Fruit fly (Drosophila melanogaster): ENCODE results near the gene Fim.

Gene Fim

DNA sequence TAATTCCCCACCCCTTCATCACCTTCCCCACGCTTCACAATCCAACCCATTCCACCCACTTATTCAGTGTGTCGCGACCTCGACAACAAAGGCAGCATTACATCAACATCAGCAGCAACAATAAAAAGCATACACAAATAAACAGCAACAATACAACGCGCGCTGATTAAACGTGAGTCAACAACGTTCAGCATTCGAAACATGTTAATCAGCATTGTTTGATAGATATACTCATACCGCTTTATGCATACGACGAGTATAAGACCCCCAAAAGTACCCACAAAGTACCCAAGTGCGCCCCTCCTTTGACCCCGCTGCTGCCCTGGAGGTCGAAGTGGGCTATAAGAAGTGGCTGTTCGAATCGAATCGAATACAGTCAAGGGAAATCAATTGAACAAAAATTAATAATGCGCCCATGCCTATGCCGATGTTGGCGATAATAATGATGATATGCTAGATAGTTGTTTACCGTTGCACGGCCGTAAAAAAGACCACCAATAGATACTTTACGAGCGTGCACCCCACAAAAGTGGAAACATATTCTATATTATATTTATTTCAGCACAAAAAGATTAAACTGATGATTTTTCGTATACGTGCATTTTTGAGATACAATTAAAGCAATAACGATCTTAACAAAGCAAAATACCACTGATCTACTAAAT is 7.4 kb downstream of the Fim start:
- TF ChIP-seq EcR (GFP tag; optimal IDR thresholded peaks at IDR 0.05) (no peak), Dll (optimal IDR thresholded peaks at IDR 0.05) (no peak), pan (optimal IDR thresholded peaks at IDR 0.05) (no peak), CG8478 (optimal IDR thresholded peaks at IDR 0.05) (no peak), psq (optimal IDR thresholded peaks at IDR 0.05) (no peak), usp (GFP tag; optimal IDR thresholded peaks at IDR 0.05) (no peak)

DNA sequence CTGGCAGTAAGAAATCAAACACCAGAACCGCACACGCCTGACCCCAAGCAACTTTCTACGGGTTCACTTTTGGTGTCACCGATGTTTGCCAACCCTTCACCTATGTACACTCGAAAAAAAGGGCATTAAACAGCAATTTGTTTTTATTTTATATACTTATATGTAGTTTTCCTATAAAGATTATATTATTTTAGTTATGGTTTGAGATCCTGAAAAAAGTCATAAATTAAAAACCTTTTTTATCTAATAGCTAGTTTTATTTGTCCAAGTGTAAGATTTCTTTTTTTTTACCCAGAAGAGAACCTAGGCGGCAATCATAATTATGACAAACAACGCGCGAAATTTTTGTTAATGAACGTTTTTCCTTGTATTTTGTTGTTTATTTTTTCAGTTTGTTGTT is 8.3 kb downstream of the Fim start:
- TF ChIP-seq pan (optimal IDR thresholded peaks at IDR 0.05), result no peak
- no peak for TF ChIP-seq Dll (optimal IDR thresholded peaks at IDR 0.05)
- no peak for TF ChIP-seq usp (GFP tag; optimal IDR thresholded peaks at IDR 0.05)
- no peak for TF ChIP-seq psq (optimal IDR thresholded peaks at IDR 0.05)
- no peak for TF ChIP-seq EcR (GFP tag; optimal IDR thresholded peaks at IDR 0.05)
- TF ChIP-seq CG8478 (optimal IDR thresholded peaks at IDR 0.05), result no peak

DNA sequence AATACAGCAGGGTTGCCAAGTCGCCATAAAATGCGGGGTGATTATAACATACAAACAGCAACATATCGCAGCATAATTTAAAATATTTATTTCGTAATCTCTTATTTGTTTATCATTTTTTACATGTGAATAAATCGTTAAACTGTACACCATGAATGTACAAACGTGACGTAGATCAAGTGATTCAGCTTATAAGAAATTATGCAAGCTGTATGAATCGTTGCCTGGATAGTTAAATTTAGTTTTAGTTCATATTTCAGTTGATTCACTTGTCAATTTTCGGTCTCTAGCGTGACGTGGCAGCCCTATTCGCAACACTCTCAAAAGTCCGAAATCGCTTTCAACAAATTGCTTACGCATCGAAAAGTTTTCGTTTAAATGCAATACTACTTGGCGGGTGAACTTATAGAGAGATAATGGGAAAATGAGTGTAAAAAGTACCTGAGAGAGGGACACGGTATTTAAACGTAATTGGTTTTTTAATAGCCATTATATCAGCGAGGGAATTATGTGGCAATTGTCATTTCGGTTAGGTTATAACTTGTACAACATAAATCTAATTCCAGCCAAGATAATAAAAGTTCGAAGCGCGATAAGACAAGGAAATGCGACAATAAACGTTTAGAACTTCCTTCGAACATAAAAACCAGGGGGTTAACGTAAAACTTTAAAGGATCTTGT is 9.5 kb downstream of the Fim start:
- TF ChIP-seq Dll (optimal IDR thresholded peaks at IDR 0.05) (no peak), pan (optimal IDR thresholded peaks at IDR 0.05) (no peak)

DNA sequence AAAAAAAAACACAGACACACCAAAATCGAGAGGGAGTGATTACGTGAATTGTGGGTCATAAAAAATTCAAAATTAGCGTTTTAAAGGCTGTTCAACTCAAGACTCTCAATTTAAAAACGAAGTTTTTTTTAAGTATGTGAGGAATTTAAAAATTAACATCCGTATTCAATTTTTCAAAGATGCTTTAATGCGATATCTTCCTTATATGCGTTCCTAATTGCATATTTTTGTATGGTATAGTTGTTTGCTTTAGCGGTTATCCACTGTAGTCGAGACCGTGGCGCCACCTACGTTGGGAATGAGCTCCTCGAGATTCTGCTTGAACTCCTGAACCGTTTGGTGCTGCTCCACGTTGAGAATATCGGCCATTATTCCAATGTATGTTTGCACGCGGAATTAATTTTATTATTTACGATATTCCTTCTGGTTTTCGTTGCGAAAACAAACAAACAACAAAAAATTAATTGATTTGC is 10.7 kb downstream of the Fim start:
- TF ChIP-seq CG8478 (optimal IDR thresholded peaks at IDR 0.05), result no peak
- TF ChIP-seq Dll (optimal IDR thresholded peaks at IDR 0.05), result no peak
- no peak for TF ChIP-seq EcR (GFP tag; optimal IDR thresholded peaks at IDR 0.05)
- no peak for TF ChIP-seq pan (optimal IDR thresholded peaks at IDR 0.05)
- TF ChIP-seq usp (GFP tag; optimal IDR thresholded peaks at IDR 0.05), result no peak
- TF ChIP-seq psq (optimal IDR thresholded peaks at IDR 0.05), result no peak

DNA sequence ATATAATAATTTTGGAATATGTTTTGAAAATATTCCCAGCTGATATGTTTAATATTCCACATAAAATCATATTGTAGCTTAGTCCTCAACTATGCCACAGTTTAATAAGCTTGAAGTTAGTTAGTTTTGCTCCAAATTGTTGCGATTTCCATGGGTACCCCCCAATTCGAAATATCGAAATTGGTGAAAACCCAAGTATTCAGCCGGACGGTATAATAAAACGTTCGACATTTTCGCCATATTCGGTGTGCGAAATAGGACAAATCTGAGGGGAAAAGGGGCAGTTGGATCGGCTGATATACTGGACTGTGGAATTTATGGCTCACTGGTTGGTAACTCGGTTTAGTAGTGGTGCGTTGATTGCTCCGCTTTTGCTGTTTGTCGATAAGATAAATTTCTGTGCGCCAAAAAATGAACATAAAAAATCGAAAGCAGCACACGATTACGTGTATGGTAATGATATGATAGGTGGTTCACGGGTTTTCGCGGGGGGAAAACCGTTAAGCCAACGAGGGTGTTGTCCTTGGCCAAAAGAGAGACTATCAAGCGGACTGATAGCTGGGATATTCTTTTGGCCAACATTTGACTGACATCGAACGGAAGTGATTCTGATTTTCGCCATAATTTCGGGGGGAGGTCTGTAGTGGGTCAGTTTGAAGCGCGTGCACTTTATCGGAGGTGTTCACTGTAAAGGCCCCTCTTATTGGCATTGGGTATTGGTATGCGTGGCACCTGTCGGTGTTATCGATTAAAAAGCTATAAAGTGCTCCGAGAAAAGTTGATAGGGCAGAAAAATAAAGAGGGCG is 11.4 kb downstream of the Fim start:
- no peak for TF ChIP-seq pan (optimal IDR thresholded peaks at IDR 0.05)
- no peak for TF ChIP-seq CG8478 (optimal IDR thresholded peaks at IDR 0.05)
- no peak for TF ChIP-seq Dll (optimal IDR thresholded peaks at IDR 0.05)
- TF ChIP-seq usp (GFP tag; optimal IDR thresholded peaks at IDR 0.05), result no peak
- TF ChIP-seq psq (optimal IDR thresholded peaks at IDR 0.05), result no peak
- TF ChIP-seq EcR (GFP tag; optimal IDR thresholded peaks at IDR 0.05), result no peak

DNA sequence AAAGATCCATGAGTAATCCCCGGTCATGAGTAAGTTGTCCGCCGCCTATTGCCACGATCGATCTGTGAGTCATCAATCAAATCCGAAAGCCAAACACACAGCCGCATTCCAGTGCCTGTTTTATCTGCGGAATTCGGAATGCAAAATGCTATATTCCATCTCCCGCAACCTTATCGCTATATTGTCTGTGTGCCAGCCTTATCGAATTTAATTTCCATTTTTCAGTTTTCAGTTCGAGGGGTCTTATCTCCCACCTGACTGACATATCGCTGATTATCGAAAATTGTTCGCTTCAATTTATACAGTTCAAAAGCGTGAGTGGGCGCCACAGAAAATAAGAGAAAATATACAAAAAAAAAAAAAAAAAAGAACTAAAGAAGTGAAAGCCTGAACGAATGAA is 12.5 kb downstream of the Fim start:
- TF ChIP-seq usp (GFP tag; optimal IDR thresholded peaks at IDR 0.05), result no peak
- no peak for TF ChIP-seq EcR (GFP tag; optimal IDR thresholded peaks at IDR 0.05)
- TF ChIP-seq psq (optimal IDR thresholded peaks at IDR 0.05), result no peak
- no peak for TF ChIP-seq CG8478 (optimal IDR thresholded peaks at IDR 0.05)
- no peak for TF ChIP-seq pan (optimal IDR thresholded peaks at IDR 0.05)

DNA sequence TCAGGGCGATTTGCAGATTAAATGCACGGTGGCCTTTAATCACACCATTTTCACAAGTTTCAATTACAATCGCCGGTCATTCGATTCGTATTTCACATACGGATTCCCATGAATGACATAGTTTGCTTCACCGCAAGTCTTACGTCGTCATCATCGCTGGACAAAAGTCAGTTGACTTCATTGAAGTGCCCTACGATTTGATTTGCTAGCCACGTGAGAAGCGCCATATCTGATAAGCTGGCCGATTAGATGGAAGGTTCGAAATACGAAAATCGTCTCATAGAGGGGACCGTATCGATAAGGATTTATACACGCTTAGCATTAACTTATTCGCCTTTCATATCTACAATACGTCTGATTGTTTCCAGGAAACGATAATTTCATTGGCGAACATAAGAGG is 16.7 kb downstream of the Fim start:
- TF ChIP-seq CG8478 (optimal IDR thresholded peaks at IDR 0.05), result no peak
- TF ChIP-seq usp (GFP tag; optimal IDR thresholded peaks at IDR 0.05), result no peak
- no peak for TF ChIP-seq Dll (optimal IDR thresholded peaks at IDR 0.05)
- TF ChIP-seq pan (optimal IDR thresholded peaks at IDR 0.05), result no peak

DNA sequence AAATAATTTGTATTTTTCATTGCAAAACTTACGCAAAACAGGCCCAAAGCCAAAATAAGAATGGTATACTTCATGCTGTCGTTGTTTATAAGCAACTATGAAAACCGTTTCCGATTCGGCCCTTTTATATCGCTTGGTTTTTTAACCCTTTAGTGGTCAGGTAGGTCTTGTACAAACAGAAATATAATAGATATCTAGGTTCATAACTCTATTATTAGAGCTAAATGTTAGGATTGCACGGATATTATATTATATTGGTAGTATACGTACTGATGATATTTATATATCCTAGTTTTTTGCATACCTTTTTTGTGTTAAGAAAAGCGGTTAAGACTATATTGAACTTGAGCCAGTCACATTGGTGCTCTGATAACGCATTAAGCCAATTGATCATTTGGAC is 17.3 kb downstream of the Fim start, which contains the start of gene CG8661:
Gene CG8661, minus strand, starts transcription at position 101 of the 400 bp plus-strand sequence.
- TF ChIP-seq pan (optimal IDR thresholded peaks at IDR 0.05) (no peak), EcR (GFP tag; optimal IDR thresholded peaks at IDR 0.05) (no peak)

DNA sequence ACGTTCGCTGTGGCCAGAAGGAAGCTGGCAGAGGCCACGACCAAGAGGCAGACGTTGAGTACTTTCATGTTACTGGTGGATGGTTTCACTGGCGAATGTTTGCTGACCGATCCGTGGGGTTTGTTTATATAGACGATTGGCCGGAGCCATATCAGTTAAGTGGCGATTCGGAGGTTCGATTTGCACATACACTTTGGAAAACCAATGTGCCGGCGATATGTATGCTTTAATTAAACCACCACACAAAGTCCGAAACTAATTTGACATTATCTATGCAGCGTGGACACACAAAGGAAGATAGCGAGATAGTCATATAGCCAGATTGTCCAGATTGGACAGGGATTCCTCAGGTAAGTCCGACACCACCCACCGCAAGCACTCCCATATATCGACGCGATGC is 19.1 kb downstream of the Fim start, which contains the start of gene CG8664:
Gene CG8664, minus strand, starts transcription at position 101 of the 400 bp plus-strand sequence.
- TF ChIP-seq usp (GFP tag; optimal IDR thresholded peaks at IDR 0.05), result no peak

DNA sequence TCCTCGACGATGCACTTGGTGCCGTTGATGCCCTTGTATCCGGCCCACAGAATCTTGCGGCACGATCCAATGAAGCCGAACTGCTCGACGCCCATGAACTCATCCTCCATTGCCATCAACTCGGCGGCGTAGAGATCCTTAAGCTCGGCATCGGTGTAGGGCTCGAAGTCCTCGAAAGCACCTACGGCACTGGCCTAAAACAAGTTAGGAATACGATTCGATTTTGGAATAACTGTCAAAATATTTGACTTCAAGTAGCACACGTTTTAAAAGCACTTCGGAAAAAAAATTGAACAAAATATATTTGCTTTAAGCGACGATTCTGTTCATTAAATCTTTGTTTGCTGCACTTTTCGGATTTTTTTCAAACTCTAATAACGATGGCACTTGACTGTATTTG is 19.5 kb downstream of the Fim start, which contains the start of gene CG5445:
Gene CG5445, plus strand, starts transcription at position 301 of the 400 bp plus-strand sequence.
- TF ChIP-seq usp (GFP tag; optimal IDR thresholded peaks at IDR 0.05) (no peak), psq (optimal IDR thresholded peaks at IDR 0.05) (no peak), CG8478 (optimal IDR thresholded peaks at IDR 0.05) (no peak), pan (optimal IDR thresholded peaks at IDR 0.05) (no peak), EcR (GFP tag; optimal IDR thresholded peaks at IDR 0.05) (no peak), Dll (optimal IDR thresholded peaks at IDR 0.05) (no peak)

DNA sequence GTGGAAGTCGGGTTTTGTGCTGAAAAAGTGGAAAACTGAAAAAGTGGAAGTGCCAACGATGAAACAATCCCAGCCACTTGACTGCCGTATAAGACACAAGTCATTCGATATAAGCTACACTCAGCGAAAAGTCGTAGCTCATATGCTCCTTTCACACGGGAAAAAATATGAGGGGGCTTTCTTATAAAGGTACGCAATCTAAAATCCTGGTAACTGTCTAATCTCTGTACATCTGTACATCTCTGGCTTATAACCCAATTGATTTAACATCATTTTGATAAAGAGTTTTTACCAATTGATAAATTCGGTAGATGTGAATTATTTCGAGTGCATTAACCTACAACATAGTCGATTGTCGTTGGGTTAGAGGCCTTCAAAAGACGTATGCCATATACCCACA is 26.9 kb downstream of the Fim start:
- no peak for TF ChIP-seq usp (GFP tag; optimal IDR thresholded peaks at IDR 0.05)
- TF ChIP-seq CG8478 (optimal IDR thresholded peaks at IDR 0.05), result no peak
- TF ChIP-seq psq (optimal IDR thresholded peaks at IDR 0.05), result no peak
- no peak for TF ChIP-seq pan (optimal IDR thresholded peaks at IDR 0.05)
- TF ChIP-seq Dll (optimal IDR thresholded peaks at IDR 0.05), result no peak
- TF ChIP-seq EcR (GFP tag; optimal IDR thresholded peaks at IDR 0.05), result no peak

DNA sequence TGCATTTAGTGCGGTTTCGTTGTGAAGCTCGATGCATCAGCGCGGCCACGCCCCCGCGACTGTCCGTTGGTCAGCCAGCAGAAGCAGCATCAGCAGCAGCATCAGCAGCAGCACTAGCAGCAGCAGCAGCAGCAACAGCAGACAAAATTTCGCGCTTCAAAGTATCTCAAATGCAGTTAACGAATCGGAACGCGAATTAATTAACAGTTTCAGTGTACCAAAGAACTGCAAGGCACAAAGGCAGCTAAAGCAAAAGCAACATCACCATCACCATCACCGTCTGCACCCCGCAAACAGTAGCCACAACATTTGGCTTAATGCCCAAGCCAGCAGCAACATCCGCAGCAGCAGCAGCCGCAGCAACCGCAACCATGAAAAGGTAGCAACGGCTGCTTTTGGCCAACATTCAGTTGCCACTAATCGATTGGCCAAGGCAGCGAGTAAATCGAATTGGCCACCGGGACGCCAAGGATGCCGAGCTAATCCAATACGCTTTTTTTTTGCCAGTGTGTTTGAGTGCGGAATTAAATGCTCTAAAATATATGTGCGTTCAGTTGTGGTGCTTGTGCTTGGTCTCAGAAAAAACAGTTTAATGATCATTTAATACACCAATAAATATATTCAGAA is 36.2 kb downstream of the Fim start:
- TF ChIP-seq Dll (optimal IDR thresholded peaks at IDR 0.05) (no peak), CG8478 (optimal IDR thresholded peaks at IDR 0.05) (no peak), psq (optimal IDR thresholded peaks at IDR 0.05) (no peak), EcR (GFP tag; optimal IDR thresholded peaks at IDR 0.05) (no peak), pan (optimal IDR thresholded peaks at IDR 0.05) (no peak), usp (GFP tag; optimal IDR thresholded peaks at IDR 0.05) (no peak)

Measured in whole organism.